Worm (Caenorhabditis elegans) whole organism, young adult: ENCODE data around the gene F26G1.5.
A peak's percentile ranks its signal among the peaks of the same experiment; 100 is the strongest.

ENCODE experiments used
- B0336.3 ChIP-seq: fragments of 200-800 bp; sonication (Bioruptor generic); IDR thresholded peaks from 2 replicates; pipeline ENCODE4 v1.3.6; 2022; ENCODE audit warnings: missing genetic modification characterization, missing compliant biosample characterization
- C06A6.2 ChIP-seq: fragments of 200-800 bp; sonication (Bioruptor generic); conservative IDR thresholded peaks from 2 replicates; pipeline ENCODE4 v1.3.6; 2022; ENCODE audit warnings: missing genetic modification characterization, missing compliant biosample characterization
- F22D6.2 ChIP-seq: sonication (generic microtip); optimal IDR thresholded peaks from 2 replicates; lab custom pipeline; 2016; ENCODE audit warnings: mild to moderate bottlenecking, missing genetic modification characterization, missing compliant biosample characterization
- F23B12.7 ChIP-seq: sonication (generic microtip); optimal IDR thresholded peaks from 2 replicates; lab custom pipeline; 2017; ENCODE audit warnings: missing genetic modification characterization, mild to moderate bottlenecking, missing compliant biosample characterization, antibody characterized with exemption, moderate library complexity; ENCODE audit not compliant: insufficient read depth
- F37B4.10 ChIP-seq: fragments of 200-800 bp; sonication (Bioruptor generic); IDR thresholded peaks from 2 replicates; pipeline ENCODE4 v1.3.6; 2022; ENCODE audit warnings: missing genetic modification characterization, missing compliant biosample characterization
- F52B5.7 ChIP-seq: sonication (generic microtip); optimal IDR thresholded peaks from 2 replicates; lab custom pipeline; 2016; ENCODE audit warnings: mild to moderate bottlenecking, missing genetic modification characterization, missing compliant biosample characterization
- Y79H2A.3 ChIP-seq: fragments of 200-800 bp; sonication (Bioruptor generic); conservative IDR thresholded peaks from 2 replicates; pipeline ENCODE4 v1.3.6; 2022; ENCODE audit warnings: missing genetic modification reagents, missing genetic modification characterization, missing compliant biosample characterization
- ama-1 ChIP-seq, 3 experiments: fragments of 150-350 bp in 1 of 3; sonication (generic microtip) in 2 of 3; optimal IDR thresholded peaks; 2 replicates each; lab custom pipeline; 2014 to 2018; ENCODE audit warnings: missing biosample characterization in 2 of 3, missing genetic modification characterization in 2 of 3, missing genetic modification reagents in 2 of 3
- aptf-3 ChIP-seq: fragments of 200-800 bp; sonication (Bioruptor generic); IDR thresholded peaks from 2 replicates; pipeline ENCODE4 v1.3.6; 2022; ENCODE audit warnings: missing genetic modification characterization, missing compliant biosample characterization
- bed-1 ChIP-seq: fragments of 200-800 bp; sonication (Bioruptor generic); IDR thresholded peaks from 2 replicates; pipeline ENCODE4 v1.3.6; 2022; ENCODE audit warnings: missing genetic modification reagents, missing genetic modification characterization, missing compliant biosample characterization
- ccch-3 ChIP-seq: fragments of 200-800 bp; sonication (Bioruptor generic); optimal IDR thresholded peaks from 2 replicates; lab custom pipeline; 2018; ENCODE audit warnings: mild to moderate bottlenecking, missing genetic modification characterization, missing compliant biosample characterization
- cebp-1 ChIP-seq, 2 experiments: fragments of 200-800 bp in 1 of 2; sonication (Bioruptor generic) in 1 of 2; sonication (generic microtip) in 1 of 2; IDR thresholded peaks in 1 of 2; optimal IDR thresholded peaks in 1 of 2; 2 replicates each; pipeline versions ENCODE4 v1.3.6 to Lab custom; 2017 to 2022; ENCODE audit warnings: missing compliant biosample characterization in 2 of 2, missing genetic modification characterization in 2 of 2, mild to moderate bottlenecking in 1 of 2, missing genetic modification reagents in 1 of 2, moderate library complexity in 1 of 2
- cebp-2 ChIP-seq: fragments of 200-800 bp; sonication (Bioruptor generic); IDR thresholded peaks from 2 replicates; pipeline ENCODE4 v1.3.6; 2022; ENCODE audit warnings: missing genetic modification characterization, missing compliant biosample characterization
- ceh-40 ChIP-seq: fragments of 200-800 bp; sonication (Bioruptor generic); IDR thresholded peaks from 2 replicates; pipeline ENCODE4 v1.3.6; 2022; ENCODE audit warnings: missing genetic modification characterization, missing compliant biosample characterization
- die-1 ChIP-seq: sonication (generic microtip); optimal IDR thresholded peaks from 2 replicates; lab custom pipeline; 2016; ENCODE audit warnings: missing genotype, mild to moderate bottlenecking, missing genetic modification characterization, missing compliant biosample characterization
- dox-1 ChIP-seq: fragments of 200-800 bp; sonication (Bioruptor generic); IDR thresholded peaks from 2 replicates; pipeline ENCODE4 v1.3.6; 2022; ENCODE audit warnings: missing genetic modification reagents, missing genetic modification characterization, missing compliant biosample characterization
- efl-1 ChIP-seq: fragments of 150-350 bp; optimal IDR thresholded peaks from 2 replicates; lab custom pipeline; 2014; ENCODE audit warnings: missing biosample characterization, missing genetic modification reagents, missing genetic modification characterization
- egl-18 ChIP-seq: fragments of 200-800 bp; sonication (Bioruptor generic); IDR thresholded peaks from 2 replicates; pipeline ENCODE4 v1.3.6; 2022; ENCODE audit warnings: missing genetic modification reagents, missing genetic modification characterization, missing compliant biosample characterization
- egl-44 ChIP-seq: fragments of 200-800 bp; sonication (Bioruptor generic); IDR thresholded peaks from 2 replicates; pipeline ENCODE4 v1.3.6; 2022; ENCODE audit warnings: missing genetic modification reagents, missing genetic modification characterization, missing compliant biosample characterization
- fkh-3 ChIP-seq: sonication (generic microtip); optimal IDR thresholded peaks from 2 replicates; lab custom pipeline; 2016; ENCODE audit warnings: mild to moderate bottlenecking, missing genetic modification characterization, missing compliant biosample characterization
- hsf-1 ChIP-seq: fragments of 200-800 bp; sonication (Bioruptor generic); IDR thresholded peaks from 2 replicates; pipeline ENCODE4 v1.3.6; 2022; ENCODE audit warnings: missing genetic modification reagents, missing genetic modification characterization, missing compliant biosample characterization
- let-526 ChIP-seq: fragments of 200-800 bp; sonication (Bioruptor generic); IDR thresholded peaks from 2 replicates; pipeline ENCODE4 v1.3.6; 2022; ENCODE audit warnings: missing genetic modification reagents, missing genetic modification characterization, missing compliant biosample characterization
- let-607 ChIP-seq, 2 experiments: fragments of 200-800 bp in 1 of 2; sonication (Bioruptor generic) in 1 of 2; sonication (generic microtip) in 1 of 2; optimal IDR thresholded peaks; 2 replicates each; lab custom pipeline; 2016 to 2018; ENCODE audit warnings: mild to moderate bottlenecking in 2 of 2, missing compliant biosample characterization in 2 of 2, missing genetic modification characterization in 2 of 2, moderate library complexity in 2 of 2, missing genotype in 1 of 2
- lin-26 ChIP-seq: fragments of 200-800 bp; sonication (Bioruptor generic); IDR thresholded peaks from 2 replicates; pipeline ENCODE4 v1.3.6; 2022; ENCODE audit warnings: missing genetic modification reagents, missing genetic modification characterization, missing compliant biosample characterization
- lin-40 ChIP-seq: sonication (generic microtip); optimal IDR thresholded peaks from 2 replicates; lab custom pipeline; 2016; ENCODE audit warnings: missing genetic modification characterization, mild to moderate bottlenecking, missing compliant biosample characterization, missing genotype, missing genetic modification reagents
- lin-54 ChIP-seq: fragments of 200-800 bp; sonication (Bioruptor generic); optimal IDR thresholded peaks from 2 replicates; lab custom pipeline; 2018; ENCODE audit warnings: mild to moderate bottlenecking, missing genetic modification characterization, missing compliant biosample characterization
- lsy-27 ChIP-seq: sonication (generic microtip); optimal IDR thresholded peaks from 2 replicates; lab custom pipeline; 2017; ENCODE audit warnings: missing genetic modification characterization, mild to moderate bottlenecking, missing compliant biosample characterization, antibody characterized with exemption, missing genotype, borderline replicate concordance; ENCODE audit not compliant: insufficient read depth
- mes-4 ChIP-seq: sonication (generic microtip); optimal IDR thresholded peaks from 2 replicates; lab custom pipeline; 2016; ENCODE audit warnings: missing genotype, missing genetic modification characterization, missing compliant biosample characterization
- nfya-2 ChIP-seq: fragments of 200-800 bp; sonication (Bioruptor generic); IDR thresholded peaks from 2 replicates; pipeline ENCODE4 v1.3.6; 2022; ENCODE audit warnings: missing genetic modification reagents, missing genetic modification characterization, missing compliant biosample characterization
- nfyb-1 ChIP-seq: fragments of 200-800 bp; sonication (Bioruptor generic); IDR thresholded peaks from 2 replicates; pipeline ENCODE4 v1.3.6; 2022; ENCODE audit warnings: missing genetic modification reagents, missing genetic modification characterization, missing compliant biosample characterization
- nhr-80 ChIP-seq: sonication (generic microtip); optimal IDR thresholded peaks from 2 replicates; lab custom pipeline; 2016; ENCODE audit warnings: missing genetic modification characterization, missing compliant biosample characterization
- rec-8 ChIP-seq, 2 experiments: sonication (generic microtip); optimal IDR thresholded peaks; 2 replicates each; lab custom pipeline; 2016; ENCODE audit warnings: mild to moderate bottlenecking in 2 of 2, missing genetic modification characterization in 2 of 2, missing genetic modification reagents in 2 of 2, missing genotype in 2 of 2, missing biosample characterization in 1 of 2, missing compliant biosample characterization in 1 of 2, moderate library complexity in 1 of 2
- snpc-4 ChIP-seq, 5 experiments: fragments of 150-350 bp in 1 of 5; sonication (generic microtip) in 4 of 5; optimal IDR thresholded peaks; 2 replicates each; lab custom pipeline; 2014 to 2018; ENCODE audit warnings: missing genetic modification characterization in 5 of 5, missing biosample characterization in 3 of 5, antibody characterized with exemption in 2 of 5, mild to moderate bottlenecking in 2 of 5, missing compliant biosample characterization in 2 of 5, missing genotype in 2 of 5, moderate library complexity in 2 of 5, missing genetic modification reagents in 1 of 5
- somi-1 ChIP-seq: fragments of 200-800 bp; sonication (Bioruptor generic); optimal IDR thresholded peaks from 2 replicates; lab custom pipeline; 2018; ENCODE audit warnings: mild to moderate bottlenecking, missing genetic modification characterization, missing compliant biosample characterization
- sptf-2 ChIP-seq: fragments of 200-800 bp; sonication (Bioruptor generic); optimal IDR thresholded peaks from 2 replicates; lab custom pipeline; 2018; ENCODE audit warnings: mild to moderate bottlenecking, missing genetic modification characterization, missing compliant biosample characterization
- tbp1 ChIP-seq: fragments of 200-800 bp; sonication (Bioruptor generic); optimal IDR thresholded peaks from 2 replicates; lab custom pipeline; 2018; ENCODE audit warnings: mild to moderate bottlenecking, missing genetic modification characterization, missing compliant biosample characterization
- xnd-1 ChIP-seq: sonication (generic microtip); optimal IDR thresholded peaks from 2 replicates; lab custom pipeline; 2016; ENCODE audit warnings: missing genotype, missing genetic modification reagents, missing genetic modification characterization, missing compliant biosample characterization
- zim-3 ChIP-seq: sonication (generic microtip); optimal IDR thresholded peaks from 2 replicates; lab custom pipeline; 2017; ENCODE audit warnings: mild to moderate bottlenecking, missing genetic modification characterization, moderate library complexity, missing compliant biosample characterization
- ztf-25 ChIP-seq: fragments of 200-800 bp; sonication (Bioruptor generic); IDR thresholded peaks from 2 replicates; pipeline ENCODE4 v1.3.6; 2022; ENCODE audit warnings: missing genetic modification reagents, missing genetic modification characterization, missing compliant biosample characterization
- ztf-26 ChIP-seq: sonication (generic microtip); optimal IDR thresholded peaks from 2 replicates; lab custom pipeline; 2017; ENCODE audit warnings: missing genetic modification characterization, missing compliant biosample characterization

Gene F26G1.5

ce11 chrII:4779753-4780152 is 8.6 kb upstream of the F26G1.5 start:
- no peak for TF ChIP-seq F22D6.2 (tag; lab: Kevin White, UChicago)
- no peak for TF ChIP-seq C06A6.2 (GFP tag; lab: Robert Waterston, UW)
- no peak for TF ChIP-seq egl-18 (GFP tag; lab: Robert Waterston, UW)
- no peak for TF ChIP-seq nfyb-1 (GFP tag; lab: Robert Waterston, UW)
- TF ChIP-seq zim-3 (tag; lab: Kevin White, UChicago) = no peak
- no peak for TF ChIP-seq aptf-3 (GFP tag; lab: Robert Waterston, UW)
- no peak for TF ChIP-seq sptf-2 (GFP tag; lab: Kevin White, UChicago)

- no peak for TF ChIP-seq ceh-40
- no peak for TF ChIP-seq dox-1 (GFP tag; lab: Robert Waterston, UW)
- peak; percentile 38 for TF ChIP-seq nhr-80 (tag; lab: Kevin White, UChicago)
- TF ChIP-seq tbp1 (GFP tag; lab: Kevin White, UChicago) = no peak
- no peak for TF ChIP-seq cebp-1 (GFP tag; IDR thresholded peaks at IDR 0.05; lab: Robert Waterston, UW)
- TF ChIP-seq cebp-1 (tag; optimal IDR thresholded peaks at IDR 0.05; lab: Kevin White, UChicago) = no peak
- TF ChIP-seq, all 124 proteins: peak for 1
Observed at ce11 chrII:4776933-4777332, 5.8 kb upstream of the F26G1.5 start, which contains the start of gene F26G1.11. Gene F26G1.11, plus strand, starts transcription at chrII:4777137.

ce11 chrII:4775802-4776201 is 4.6 kb upstream of the F26G1.5 start:
- TF ChIP-seq egl-44 (GFP tag; lab: Robert Waterston, UW) = no peak
- no peak for TF ChIP-seq ama-1 (optimal IDR thresholded peaks at IDR 0.05; lab: Kevin White, UChicago)
- TF ChIP-seq ama-1 (GFP tag; optimal IDR thresholded peaks at IDR 0.05; lab: Kevin White, UChicago) = no peak
- no peak for TF ChIP-seq F37B4.10
- no peak for TF ChIP-seq cebp-2 (GFP tag; lab: Robert Waterston, UW)
- no peak for TF ChIP-seq let-607 (tag; optimal IDR thresholded peaks at IDR 0.05; lab: Kevin White, UChicago)
- TF ChIP-seq mes-4 = no peak
- no peak for TF ChIP-seq somi-1 (GFP tag; lab: Kevin White, UChicago)
- TF ChIP-seq efl-1 = no peak
- TF ChIP-seq let-526 (GFP tag; lab: Robert Waterston, UW) = no peak

ce11 chrII:4773891-4774432 is 2.8 kb upstream of the F26G1.5 start, which contains the start of the genes F26G1.9 and F26G1.10:
Gene F26G1.9, minus strand, starts transcription at chrII:4773991.
Gene F26G1.10, plus strand, starts transcription at chrII:4774382.
- no peak for TF ChIP-seq let-526 (GFP tag; lab: Robert Waterston, UW)
- no peak for TF ChIP-seq aptf-3 (GFP tag; lab: Robert Waterston, UW)
- no peak for TF ChIP-seq ccch-3 (GFP tag; lab: Kevin White, UChicago)
- TF ChIP-seq nfya-2 (GFP tag; lab: Robert Waterston, UW) = no peak
- no peak for TF ChIP-seq let-607 (tag; optimal IDR thresholded peaks at IDR 0.05; lab: Kevin White, UChicago)
- TF ChIP-seq snpc-4 (GFP tag; optimal IDR thresholded peaks at IDR 0.05; lab: Kevin White, UChicago) = no peak
- TF ChIP-seq snpc-4 (tag; optimal IDR thresholded peaks at IDR 0.05; lab: Kevin White, UChicago) = no peak
- TF ChIP-seq hsf-1 (GFP tag; lab: Robert Waterston, UW) = no peak

- TF ChIP-seq F52B5.7 (tag; lab: Kevin White, UChicago) = no peak
- no peak for TF ChIP-seq ceh-40
- TF ChIP-seq fkh-3 (tag; lab: Kevin White, UChicago) = no peak
- no peak for TF ChIP-seq ztf-25 (GFP tag; lab: Robert Waterston, UW)
- no peak for TF ChIP-seq rec-8 (tag; optimal IDR thresholded peaks at IDR 0.05; lab: Kevin White, UChicago)
- TF ChIP-seq Y79H2A.3 (GFP tag; lab: Robert Waterston, UW) = no peak
- no peak for TF ChIP-seq die-1
- TF ChIP-seq xnd-1 (tag; lab: Kevin White, UChicago) = no peak
- no peak for TF ChIP-seq lin-54 (GFP tag; lab: Kevin White, UChicago)
- no peak for TF ChIP-seq ztf-26
- TF ChIP-seq F23B12.7 (tag; lab: Kevin White, UChicago) = no peak
- no peak for TF ChIP-seq nhr-80 (tag; lab: Kevin White, UChicago)
- no peak for TF ChIP-seq lin-26 (GFP tag; lab: Robert Waterston, UW)
- no peak for TF ChIP-seq B0336.3 (GFP tag; lab: Robert Waterston, UW)
- TF ChIP-seq bed-1 (GFP tag; lab: Robert Waterston, UW) = no peak
- no peak for TF ChIP-seq lsy-27 (tag; lab: Kevin White, UChicago)
- TF ChIP-seq lin-40 (tag; lab: Kevin White, UChicago) = no peak
Observed at ce11 chrII:4772441-4772840, 1.3 kb upstream of the F26G1.5 start.
